Worm (Caenorhabditis elegans) whole organism, L1 larva: ENCODE data around the gene C03B1.3.

Experiments used
- C34B4.2 ChIP-seq: sonication (generic microtip); optimal IDR thresholded peaks from 2 replicates; lab custom pipeline; 2017; ENCODE audit warnings: mild to moderate bottlenecking, missing genetic modification characterization, missing compliant biosample characterization
- F16B12.6 ChIP-seq: fragments of 150-350 bp; optimal IDR thresholded peaks from 2 replicates; lab custom pipeline; 2014; ENCODE audit warnings: missing biosample characterization, missing genetic modification characterization
- ceh-8 ChIP-seq: fragments of 200-800 bp; sonication (Bioruptor generic); optimal IDR thresholded peaks from 2 replicates; lab custom pipeline; 2018; ENCODE audit warnings: mild to moderate bottlenecking, missing genetic modification characterization, moderate library complexity, missing compliant biosample characterization
- ces-1 ChIP-seq: fragments of 150-350 bp; optimal IDR thresholded peaks from 2 replicates; lab custom pipeline; 2014; ENCODE audit warnings: missing biosample characterization, missing genetic modification reagents, missing genetic modification characterization
- dpl-1 ChIP-seq, 3 experiments: fragments of 150-350 bp in 2 of 3; sonication (generic microtip) in 1 of 3; optimal IDR thresholded peaks; 2 replicates each; lab custom pipeline; 2014 to 2017; ENCODE audit warnings: missing biosample characterization in 3 of 3, missing genetic modification characterization in 3 of 3, missing genetic modification reagents in 3 of 3
- dsc-1 ChIP-seq: sonication (generic microtip); optimal IDR thresholded peaks from 2 replicates; lab custom pipeline; 2016; ENCODE audit warnings: mild to moderate bottlenecking, missing genetic modification characterization, missing compliant biosample characterization
- efl-1 ChIP-seq, 4 experiments: fragments of 150-350 bp; optimal IDR thresholded peaks in 3 of 4; peaks in 1 of 4; 1 replicate in 1 of 4; 2 replicates in 3 of 4; lab custom pipeline; 2014; ENCODE audit warnings: missing biosample characterization in 2 of 4, missing genetic modification characterization in 2 of 4, missing genetic modification reagents in 2 of 4
- egl-13 ChIP-seq: sonication (generic microtip); optimal IDR thresholded peaks from 2 replicates; lab custom pipeline; 2016; ENCODE audit warnings: missing genotype, missing genetic modification reagents, missing genetic modification characterization, missing compliant biosample characterization
- elt-3 ChIP-seq, 6 experiments: fragments of 150-350 bp in 1 of 6; sonication (generic microtip); optimal IDR thresholded peaks; 2 replicates each; lab custom pipeline; 2017 to 2018; ENCODE audit warnings: missing biosample characterization in 6 of 6, missing genetic modification characterization in 6 of 6, inconsistent platforms in 1 of 6
- ets-5 ChIP-seq: fragments of 200-800 bp; sonication (Bioruptor generic); IDR thresholded peaks from 2 replicates; pipeline ENCODE4 v1.3.6; 2022; ENCODE audit warnings: missing genetic modification characterization, missing compliant biosample characterization
- fkh-10 ChIP-seq: sonication (generic microtip); optimal IDR thresholded peaks from 2 replicates; lab custom pipeline; 2017; ENCODE audit warnings: missing biosample characterization, missing genetic modification reagents, missing genetic modification characterization
- fkh-4 ChIP-seq: sonication (generic microtip); optimal IDR thresholded peaks from 2 replicates; lab custom pipeline; 2016; ENCODE audit warnings: missing compliant biosample characterization, missing genetic modification characterization, borderline replicate concordance
- fkh-8 ChIP-seq: sonication (generic microtip); optimal IDR thresholded peaks from 2 replicates; lab custom pipeline; 2016; ENCODE audit warnings: mild to moderate bottlenecking, missing genetic modification characterization, missing compliant biosample characterization
- fos-1 ChIP-seq: fragments of 150-350 bp; optimal IDR thresholded peaks from 2 replicates; lab custom pipeline; 2014; ENCODE audit warnings: missing biosample characterization, missing genetic modification characterization
- grh-1 ChIP-seq: fragments of 200-800 bp; sonication (Bioruptor generic); IDR thresholded peaks from 2 replicates; pipeline ENCODE4 v1.3.6; 2022; ENCODE audit warnings: missing genetic modification reagents, missing genetic modification characterization, missing compliant biosample characterization
- hlh-4 ChIP-seq: sonication (generic microtip); optimal IDR thresholded peaks from 2 replicates; lab custom pipeline; 2016; ENCODE audit warnings: mild to moderate bottlenecking, missing genetic modification characterization, missing compliant biosample characterization
- lin-13 ChIP-seq: fragments of 150-350 bp; optimal IDR thresholded peaks from 2 replicates; lab custom pipeline; 2014; ENCODE audit warnings: missing biosample characterization, missing genetic modification reagents, missing genetic modification characterization
- lin-14 ChIP-seq: fragments of 200-800 bp; sonication (Bioruptor generic); optimal IDR thresholded peaks from 2 replicates; lab custom pipeline; 2018; ENCODE audit warnings: mild to moderate bottlenecking, missing genetic modification characterization, moderate library complexity, missing compliant biosample characterization
- lir-3 ChIP-seq: sonication (generic microtip); optimal IDR thresholded peaks from 2 replicates; lab custom pipeline; 2016; ENCODE audit warnings: mild to moderate bottlenecking, missing genetic modification characterization, moderate library complexity, missing compliant biosample characterization; ENCODE audit not compliant: poor library complexity
- lsy-2 ChIP-seq, 2 experiments: fragments of 150-350 bp; optimal IDR thresholded peaks; 2 replicates each; lab custom pipeline; 2014; ENCODE audit warnings: missing biosample characterization in 2 of 2, missing genetic modification characterization in 2 of 2
- mdl-1 ChIP-seq, 2 experiments: fragments of 150-350 bp; optimal IDR thresholded peaks; 2 replicates each; lab custom pipeline; 2014 to 2017; ENCODE audit warnings: missing biosample characterization in 2 of 2, missing genetic modification characterization in 2 of 2, inconsistent platforms in 1 of 2
- mef-2 ChIP-seq: fragments of 150-350 bp; optimal IDR thresholded peaks from 2 replicates; lab custom pipeline; 2014; ENCODE audit warnings: missing biosample characterization, missing genetic modification characterization
- mep-1 ChIP-seq: fragments of 150-350 bp; optimal IDR thresholded peaks from 2 replicates; lab custom pipeline; 2014; ENCODE audit warnings: missing biosample characterization, missing genetic modification characterization
- nhr-11 ChIP-seq: fragments of 150-350 bp; optimal IDR thresholded peaks from 2 replicates; lab custom pipeline; 2014; ENCODE audit warnings: missing biosample characterization, missing genetic modification characterization
- nhr-12 ChIP-seq: sonication (generic microtip); optimal IDR thresholded peaks from 2 replicates; lab custom pipeline; 2017; ENCODE audit warnings: missing biosample characterization, missing genetic modification characterization
- nhr-28 ChIP-seq: fragments of 150-350 bp; optimal IDR thresholded peaks from 2 replicates; lab custom pipeline; 2014; ENCODE audit warnings: missing biosample characterization, missing genetic modification characterization
- nhr-47 ChIP-seq: sonication (generic microtip); optimal IDR thresholded peaks from 2 replicates; lab custom pipeline; 2016; ENCODE audit warnings: mild to moderate bottlenecking, missing genetic modification characterization, moderate library complexity, missing compliant biosample characterization
- nhr-71 ChIP-seq: sonication (generic microtip); optimal IDR thresholded peaks from 2 replicates; lab custom pipeline; 2016; ENCODE audit warnings: mild to moderate bottlenecking, missing genetic modification characterization, moderate library complexity, missing compliant biosample characterization
- nhr-84 ChIP-seq: sonication (generic microtip); optimal IDR thresholded peaks from 2 replicates; lab custom pipeline; 2017; ENCODE audit warnings: missing biosample characterization, missing genetic modification characterization
- nhr-85 ChIP-seq: sonication (generic microtip); peaks from one replicate; lab custom pipeline; 2016; ENCODE audit warnings: missing genetic modification characterization, inconsistent platforms, missing compliant biosample characterization
- nhr-90 ChIP-seq: sonication (generic microtip); optimal IDR thresholded peaks from 2 replicates; lab custom pipeline; 2016; ENCODE audit warnings: mild to moderate bottlenecking, missing genetic modification characterization, missing compliant biosample characterization; ENCODE audit not compliant: poor library complexity
- pag-3 ChIP-seq: sonication (generic microtip); optimal IDR thresholded peaks from 2 replicates; lab custom pipeline; 2017; ENCODE audit warnings: missing genetic modification characterization, mild to moderate bottlenecking, missing compliant biosample characterization, antibody characterized with exemption, borderline replicate concordance; ENCODE audit not compliant: insufficient read depth
- rnt-1 ChIP-seq: sonication (generic microtip); optimal IDR thresholded peaks from 2 replicates; lab custom pipeline; 2016; ENCODE audit warnings: mild to moderate bottlenecking, missing genetic modification characterization, moderate library complexity, missing compliant biosample characterization
- snpc-4 ChIP-seq: fragments of 150-350 bp; optimal IDR thresholded peaks from 2 replicates; lab custom pipeline; 2014; ENCODE audit warnings: missing biosample characterization, missing genetic modification characterization
- snu-23 ChIP-seq: sonication (generic microtip); optimal IDR thresholded peaks from 2 replicates; lab custom pipeline; 2016; ENCODE audit warnings: missing genetic modification characterization, missing compliant biosample characterization
- tbx-2 ChIP-seq: sonication (generic microtip); optimal IDR thresholded peaks from 2 replicates; lab custom pipeline; 2016; ENCODE audit warnings: missing genetic modification characterization, missing compliant biosample characterization
- tlp-1 ChIP-seq: fragments of 150-350 bp; optimal IDR thresholded peaks from 2 replicates; lab custom pipeline; 2014; ENCODE audit warnings: missing biosample characterization, missing genetic modification characterization
- unc-130 ChIP-seq: fragments of 150-350 bp; optimal IDR thresholded peaks from 2 replicates; lab custom pipeline; 2017; ENCODE audit warnings: missing biosample characterization, missing genetic modification characterization, inconsistent platforms
- unc-62 ChIP-seq: fragments of 150-350 bp; optimal IDR thresholded peaks from 2 replicates; lab custom pipeline; 2014; ENCODE audit warnings: missing biosample characterization, missing genetic modification reagents, missing genetic modification characterization
- unc-98 ChIP-seq: fragments of 200-800 bp; sonication (Bioruptor generic); IDR thresholded peaks from 2 replicates; pipeline ENCODE4 v1.3.6; 2022; ENCODE audit warnings: missing genetic modification characterization, missing compliant biosample characterization
- vab-15 ChIP-seq: sonication (generic microtip); optimal IDR thresholded peaks from 2 replicates; lab custom pipeline; 2017; ENCODE audit warnings: missing genotype, mild to moderate bottlenecking, missing genetic modification characterization, missing compliant biosample characterization
- zip-4 ChIP-seq: fragments of 200-800 bp; sonication (Bioruptor generic); optimal IDR thresholded peaks from 2 replicates; lab custom pipeline; 2018; ENCODE audit warnings: mild to moderate bottlenecking, missing genetic modification characterization, moderate library complexity, missing compliant biosample characterization
- ztf-11 ChIP-seq, 2 experiments: sonication (generic microtip); optimal IDR thresholded peaks; 2 replicates each; lab custom pipeline; 2016 to 2017; ENCODE audit warnings: missing genetic modification characterization in 2 of 2, missing biosample characterization in 1 of 2, missing compliant biosample characterization in 1 of 2

The C03B1.3 gene

DNA sequence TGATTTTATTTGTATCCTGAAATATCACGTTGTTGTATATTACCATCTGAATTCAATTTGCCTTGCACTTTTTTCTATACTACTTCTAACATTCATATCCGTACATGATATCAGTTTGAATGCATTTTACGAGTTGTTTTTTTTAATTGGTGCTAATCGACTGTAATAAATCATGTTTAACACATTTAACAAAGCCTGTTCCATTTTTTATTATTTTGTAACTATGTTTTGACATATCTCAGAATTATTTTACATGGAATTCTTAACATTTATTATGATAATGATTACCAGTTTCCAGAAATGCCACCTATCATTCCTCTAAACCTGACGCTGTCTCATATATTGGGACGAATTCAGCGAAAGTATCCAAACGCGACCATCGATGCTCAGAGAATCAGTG, at the start of gene C03B1.3:
Gene C03B1.3, plus strand, starts transcription at position 301 of the 400 bp plus-strand sequence.
- TF ChIP-seq nhr-47 (tag; lab: Kevin White, UChicago), result no peak
- no peak for TF ChIP-seq egl-13 (tag; lab: Kevin White, UChicago)
- TF ChIP-seq zip-4, result no peak
- no peak for TF ChIP-seq ces-1 (GFP tag; lab: Kevin White, UChicago)
- no peak for TF ChIP-seq tlp-1 (tag; lab: Kevin White, UChicago)
- no peak for TF ChIP-seq dsc-1 (tag; lab: Kevin White, UChicago)
- TF ChIP-seq rnt-1 (tag; lab: Kevin White, UChicago), result no peak
- TF ChIP-seq ceh-8 (GFP tag; lab: Kevin White, UChicago), result no peak
- no peak for TF ChIP-seq hlh-4
- TF ChIP-seq snpc-4 (tag; lab: Kevin White, UChicago), result no peak
- no peak for TF ChIP-seq nhr-71
- TF ChIP-seq lin-13 (GFP tag; lab: Kevin White, UChicago), result no peak
- no peak for TF ChIP-seq unc-130
- no peak for TF ChIP-seq fkh-10

DNA sequence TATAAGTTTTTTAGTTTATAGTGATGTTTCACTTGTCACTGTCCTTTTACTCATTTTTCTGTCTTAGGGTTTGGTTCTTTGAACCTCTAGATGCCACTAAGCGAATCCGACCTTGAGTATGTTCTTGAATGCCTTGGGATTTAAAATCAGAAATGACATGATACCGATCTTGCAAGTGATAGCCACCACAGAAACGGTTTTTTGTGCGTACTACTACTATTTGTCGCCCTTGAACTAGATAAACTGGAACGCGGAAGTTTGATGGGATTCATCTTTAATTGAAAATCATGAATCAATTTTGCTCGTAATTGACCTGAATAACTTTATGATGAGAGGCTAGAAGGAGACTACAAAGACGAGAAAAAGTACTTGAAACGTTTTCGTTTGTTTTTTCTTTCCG, 47.0 kb upstream of the C03B1.3 start:
- TF ChIP-seq lir-3 (tag; lab: Kevin White, UChicago) (no peak), mdl-1 (tag; optimal IDR thresholded peaks at IDR 0.05; lab: Kevin White, UChicago) (no peak), nhr-11 (tag; lab: Kevin White, UChicago) (no peak), fkh-8 (no peak), C34B4.2 (no peak), ets-5 (GFP tag; lab: Robert Waterston, UW) (no peak), unc-98 (GFP tag; lab: Robert Waterston, UW) (no peak), nhr-85 (peak; percentile 84), grh-1 (GFP tag; lab: Robert Waterston, UW) (0 out of 2 replicates have a peak, but pooled peaks have one; percentile 12), unc-130 (no peak), unc-62 (no peak), vab-15 (tag; lab: Kevin White, UChicago) (no peak), lin-14 (GFP tag; lab: Kevin White, UChicago) (peak; percentile 31), fos-1 (tag; lab: Kevin White, UChicago) (no peak), mep-1 (tag; lab: Kevin White, UChicago) (peak; percentile 6), snu-23 (GFP tag; lab: Kevin White, UChicago) (no peak), fkh-4 (tag; lab: Kevin White, UChicago) (no peak), lin-13 (GFP tag; lab: Kevin White, UChicago) (no peak), ztf-11 (tag; optimal IDR thresholded peaks at IDR 0.05; lab: Kevin White, UChicago) (no peak), efl-1 (optimal IDR thresholded peaks at IDR 0.05; lab: Kevin White, UChicago) (no peak), efl-1 (GFP tag; optimal IDR thresholded peaks at IDR 0.05 in 1 of 2; lab: Kevin White, UChicago) (no peak), zip-4 (no peak), mef-2 (tag; lab: Kevin White, UChicago) (no peak), nhr-90 (tag; lab: Kevin White, UChicago) (no peak), F16B12.6 (tag; lab: Kevin White, UChicago) (no peak), dpl-1 (GFP tag; optimal IDR thresholded peaks at IDR 0.05; lab: Kevin White, UChicago) (no peak), elt-3 (tag; optimal IDR thresholded peaks at IDR 0.05; lab: Kevin White, UChicago) (no peak), nhr-28 (tag; lab: Kevin White, UChicago) (no peak), pag-3 (tag; lab: Kevin White, UChicago) (no peak), egl-13 (tag; lab: Kevin White, UChicago) (no peak), nhr-12 (tag; lab: Kevin White, UChicago) (no peak), nhr-84 (tag; lab: Kevin White, UChicago) (no peak), tbx-2 (tag; lab: Kevin White, UChicago) (peak; percentile 1), nhr-71 (no peak), lsy-2 (tag; optimal IDR thresholded peaks at IDR 0.05; lab: Kevin White, UChicago) (no peak)
- TF ChIP-seq, all 84 proteins: peak for 5
